Worm (Caenorhabditis elegans) whole organism, L4/young adult: Measurements from ENCODE around the gene F58G6.3.

Experiments used
- W03F9.2 ChIP-seq: fragments of 150-350 bp; optimal IDR thresholded peaks from 2 replicates; lab custom pipeline; 2014; ENCODE audit warnings: missing biosample characterization, missing genetic modification characterization
- dao-5 ChIP-seq: sonication (generic microtip); optimal IDR thresholded peaks from 2 replicates; lab custom pipeline; 2016; ENCODE audit warnings: missing genotype, missing genetic modification characterization, moderate library complexity, missing compliant biosample characterization
- him-1 ChIP-seq: sonication (generic microtip); optimal IDR thresholded peaks from 2 replicates; lab custom pipeline; 2016; ENCODE audit warnings: missing genotype, missing genetic modification reagents, missing genetic modification characterization, missing compliant biosample characterization

F58G6.3 gene

ce11 chrIV:9655556-9655955, 2.2 kb downstream of the F58G6.3 start:
- no peak for TF ChIP-seq him-1 (tag; lab: Kevin White, UChicago)
- no peak for TF ChIP-seq dao-5 (tag; lab: Kevin White, UChicago)
- TF ChIP-seq W03F9.2 (tag; lab: Kevin White, UChicago) = no peak

ce11 chrIV:9657753-9658152, 4.4 kb downstream of the F58G6.3 start, which contains the start of gene acc-1:
Gene acc-1, plus strand, starts transcription at chrIV:9658053.
- TF ChIP-seq him-1 (tag; lab: Kevin White, UChicago) (no peak), W03F9.2 (tag; lab: Kevin White, UChicago) (no peak), dao-5 (tag; lab: Kevin White, UChicago) (no peak)

ce11 chrIV:9659999-9660398, 6.7 kb downstream of the F58G6.3 start:
- TF ChIP-seq W03F9.2 (tag; lab: Kevin White, UChicago) (no peak), him-1 (tag; lab: Kevin White, UChicago) (no peak), dao-5 (tag; lab: Kevin White, UChicago) (no peak)

- TF ChIP-seq dao-5 (tag; lab: Kevin White, UChicago) = no peak
- TF ChIP-seq him-1 (tag; lab: Kevin White, UChicago) = no peak
- no peak for TF ChIP-seq W03F9.2 (tag; lab: Kevin White, UChicago)
Measured at ce11 chrIV:9667084-9667483, 13.7 kb downstream of the F58G6.3 start.

- no peak for TF ChIP-seq W03F9.2 (tag; lab: Kevin White, UChicago)
- TF ChIP-seq him-1 (tag; lab: Kevin White, UChicago) = no peak
- TF ChIP-seq dao-5 (tag; lab: Kevin White, UChicago) = no peak
Measured at ce11 chrIV:9668103-9668672, 14.9 kb downstream of the F58G6.3 start.

- TF ChIP-seq dao-5 (tag; lab: Kevin White, UChicago) = no peak
- no peak for TF ChIP-seq him-1 (tag; lab: Kevin White, UChicago)
- no peak for TF ChIP-seq W03F9.2 (tag; lab: Kevin White, UChicago)
Measured at ce11 chrIV:9669969-9670368, 16.6 kb downstream of the F58G6.3 start.

- TF ChIP-seq him-1 (tag; lab: Kevin White, UChicago) (no peak), W03F9.2 (tag; lab: Kevin White, UChicago) (no peak), dao-5 (tag; lab: Kevin White, UChicago) (no peak)
Measured at ce11 chrIV:9671001-9671652, 17.8 kb downstream of the F58G6.3 start.

- TF ChIP-seq dao-5 (tag; lab: Kevin White, UChicago) (no peak), W03F9.2 (tag; lab: Kevin White, UChicago) (no peak), him-1 (tag; lab: Kevin White, UChicago) (no peak)
Measured at ce11 chrIV:9672434-9672833, 19.1 kb downstream of the F58G6.3 start.

- TF ChIP-seq dao-5 (tag; lab: Kevin White, UChicago) (no peak), W03F9.2 (tag; lab: Kevin White, UChicago) (no peak), him-1 (tag; lab: Kevin White, UChicago) (no peak)
Measured at ce11 chrIV:9673206-9673605, 19.9 kb downstream of the F58G6.3 start.

ce11 chrIV:9673683-9674336, 20.5 kb downstream of the F58G6.3 start:
- no peak for TF ChIP-seq W03F9.2 (tag; lab: Kevin White, UChicago)
- no peak for TF ChIP-seq him-1 (tag; lab: Kevin White, UChicago)
- no peak for TF ChIP-seq dao-5 (tag; lab: Kevin White, UChicago)

- no peak for TF ChIP-seq him-1 (tag; lab: Kevin White, UChicago)
- TF ChIP-seq W03F9.2 (tag; lab: Kevin White, UChicago) = no peak
- TF ChIP-seq dao-5 (tag; lab: Kevin White, UChicago) = no peak
Measured at ce11 chrIV:9675572-9675971, 22.2 kb downstream of the F58G6.3 start, which contains the start of gene nhr-34. Gene nhr-34, minus strand, starts transcription at chrIV:9675672.

- TF ChIP-seq dao-5 (tag; lab: Kevin White, UChicago) = no peak
- TF ChIP-seq W03F9.2 (tag; lab: Kevin White, UChicago) = no peak
- no peak for TF ChIP-seq him-1 (tag; lab: Kevin White, UChicago)
Measured at ce11 chrIV:9676535-9676934, 23.2 kb downstream of the F58G6.3 start.

- TF ChIP-seq dao-5 (tag; lab: Kevin White, UChicago) (no peak), him-1 (tag; lab: Kevin White, UChicago) (peak; percentile 1), W03F9.2 (tag; lab: Kevin White, UChicago) (peak; percentile 49)
Measured at ce11 chrIV:9677226-9677992, 24.1 kb downstream of the F58G6.3 start.
